Worm (Caenorhabditis elegans) whole organism, young adult: ENCODE data around the gene lurp-1.
A peak's percentile ranks its signal among the peaks of the same experiment; 100 is the strongest.

Experiments
- B0019.2 ChIP-seq: fragments of 200-800 bp; sonication (Bioruptor generic); conservative IDR thresholded peaks from 2 replicates; pipeline ENCODE4 v1.3.6; 2022; ENCODE audit warnings: missing genetic modification reagents, missing genetic modification characterization, missing compliant biosample characterization
- F10E7.11 ChIP-seq: sonication (generic microtip); optimal IDR thresholded peaks from 2 replicates; lab custom pipeline; 2017; ENCODE audit warnings: mild to moderate bottlenecking, missing genetic modification characterization, moderate library complexity, missing compliant biosample characterization
- F22D6.2 ChIP-seq: sonication (generic microtip); optimal IDR thresholded peaks from 2 replicates; lab custom pipeline; 2016; ENCODE audit warnings: mild to moderate bottlenecking, missing genetic modification characterization, missing compliant biosample characterization
- F33H1.4 ChIP-seq: fragments of 200-800 bp; sonication (Bioruptor generic); IDR thresholded peaks from 2 replicates; pipeline ENCODE4 v1.3.6; 2022; ENCODE audit warnings: missing genetic modification reagents, missing genetic modification characterization, missing compliant biosample characterization
- F55B11.4 ChIP-seq: sonication (generic microtip); optimal IDR thresholded peaks from 2 replicates; lab custom pipeline; 2016; ENCODE audit warnings: missing compliant biosample characterization, missing genetic modification characterization, borderline replicate concordance; ENCODE audit not compliant: insufficient read depth
- F57A8.1 ChIP-seq: fragments of 200-800 bp; sonication (Bioruptor generic); optimal IDR thresholded peaks from 2 replicates; lab custom pipeline; 2018; ENCODE audit warnings: mild to moderate bottlenecking, missing genetic modification characterization, moderate library complexity, missing compliant biosample characterization
- F57C9.4 ChIP-seq: sonication (generic microtip); optimal IDR thresholded peaks from 2 replicates; lab custom pipeline; 2017; ENCODE audit warnings: mild to moderate bottlenecking, missing genetic modification characterization, missing compliant biosample characterization
- K12H6.12 ChIP-seq: fragments of 200-800 bp; sonication (Bioruptor generic); optimal IDR thresholded peaks from 2 replicates; lab custom pipeline; 2018; ENCODE audit warnings: mild to moderate bottlenecking, missing genetic modification characterization, missing compliant biosample characterization
- Y53F4B.3 ChIP-seq: fragments of 200-800 bp; sonication (Bioruptor generic); IDR thresholded peaks from 2 replicates; pipeline ENCODE4 v1.3.6; 2022; ENCODE audit warnings: missing genetic modification reagents, missing genetic modification characterization, missing compliant biosample characterization
- Y79H2A.3 ChIP-seq: fragments of 200-800 bp; sonication (Bioruptor generic); conservative IDR thresholded peaks from 2 replicates; pipeline ENCODE4 v1.3.6; 2022; ENCODE audit warnings: missing genetic modification reagents, missing genetic modification characterization, missing compliant biosample characterization
- akir-1 ChIP-seq: fragments of 200-800 bp; sonication (Bioruptor generic); optimal IDR thresholded peaks from 2 replicates; lab custom pipeline; 2018; ENCODE audit warnings: mild to moderate bottlenecking, missing genetic modification characterization, moderate library complexity, missing compliant biosample characterization
- aptf-3 ChIP-seq: fragments of 200-800 bp; sonication (Bioruptor generic); IDR thresholded peaks from 2 replicates; pipeline ENCODE4 v1.3.6; 2022; ENCODE audit warnings: missing genetic modification characterization, missing compliant biosample characterization
- athp-1 ChIP-seq: sonication (generic microtip); optimal IDR thresholded peaks from 2 replicates; lab custom pipeline; 2017; ENCODE audit warnings: mild to moderate bottlenecking, missing genetic modification characterization, missing compliant biosample characterization
- attf-6 ChIP-seq: fragments of 200-800 bp; sonication (Bioruptor generic); IDR thresholded peaks from 2 replicates; pipeline ENCODE4 v1.3.6; 2022; ENCODE audit warnings: missing genetic modification reagents, missing genetic modification characterization, missing compliant biosample characterization
- bed-1 ChIP-seq: fragments of 200-800 bp; sonication (Bioruptor generic); IDR thresholded peaks from 2 replicates; pipeline ENCODE4 v1.3.6; 2022; ENCODE audit warnings: missing genetic modification reagents, missing genetic modification characterization, missing compliant biosample characterization
- bed-2 ChIP-seq: fragments of 200-800 bp; sonication (Bioruptor generic); IDR thresholded peaks from 2 replicates; pipeline ENCODE4 v1.3.6; 2022; ENCODE audit warnings: missing genetic modification reagents, missing genetic modification characterization, missing compliant biosample characterization
- ccch-3 ChIP-seq: fragments of 200-800 bp; sonication (Bioruptor generic); optimal IDR thresholded peaks from 2 replicates; lab custom pipeline; 2018; ENCODE audit warnings: mild to moderate bottlenecking, missing genetic modification characterization, missing compliant biosample characterization
- ceh-27 ChIP-seq: fragments of 200-800 bp; sonication (Bioruptor generic); optimal IDR thresholded peaks from 2 replicates; lab custom pipeline; 2018; ENCODE audit warnings: mild to moderate bottlenecking, missing genetic modification characterization, moderate library complexity, missing compliant biosample characterization
- ceh-40 ChIP-seq: fragments of 200-800 bp; sonication (Bioruptor generic); IDR thresholded peaks from 2 replicates; pipeline ENCODE4 v1.3.6; 2022; ENCODE audit warnings: missing genetic modification characterization, missing compliant biosample characterization
- ceh-79 ChIP-seq: sonication (generic microtip); optimal IDR thresholded peaks from 2 replicates; lab custom pipeline; 2017; ENCODE audit warnings: mild to moderate bottlenecking, missing genetic modification characterization, missing compliant biosample characterization
- egl-18 ChIP-seq: fragments of 200-800 bp; sonication (Bioruptor generic); IDR thresholded peaks from 2 replicates; pipeline ENCODE4 v1.3.6; 2022; ENCODE audit warnings: missing genetic modification reagents, missing genetic modification characterization, missing compliant biosample characterization
- egrh-3 ChIP-seq: fragments of 200-800 bp; sonication (Bioruptor generic); IDR thresholded peaks from 2 replicates; pipeline ENCODE4 v1.3.6; 2022; ENCODE audit warnings: missing genetic modification reagents, missing genetic modification characterization, missing compliant biosample characterization
- fkh-3 ChIP-seq: sonication (generic microtip); optimal IDR thresholded peaks from 2 replicates; lab custom pipeline; 2016; ENCODE audit warnings: mild to moderate bottlenecking, missing genetic modification characterization, missing compliant biosample characterization
- gei-17 ChIP-seq: fragments of 200-800 bp; sonication (Bioruptor generic); optimal IDR thresholded peaks from 2 replicates; lab custom pipeline; 2018; ENCODE audit warnings: mild to moderate bottlenecking, missing genetic modification characterization, missing compliant biosample characterization
- hlh-12 ChIP-seq: sonication (generic microtip); optimal IDR thresholded peaks from 2 replicates; lab custom pipeline; 2016; ENCODE audit warnings: missing genetic modification characterization, missing compliant biosample characterization
- hmg-1.2 ChIP-seq: fragments of 200-800 bp; sonication (Bioruptor generic); IDR thresholded peaks from 2 replicates; pipeline ENCODE4 v1.3.6; 2022; ENCODE audit warnings: missing genetic modification reagents, missing genetic modification characterization, missing compliant biosample characterization
- lag-1 ChIP-seq: fragments of 200-800 bp; sonication (Bioruptor generic); IDR thresholded peaks from 2 replicates; pipeline ENCODE4 v1.3.6; 2022; ENCODE audit warnings: missing genetic modification reagents, missing genetic modification characterization, missing compliant biosample characterization
- lin-35 ChIP-seq, 3 experiments: fragments of 150-350 bp in 2 of 3; sonication (generic microtip) in 1 of 3; optimal IDR thresholded peaks; 2 replicates each; lab custom pipeline; 2014 to 2018; ENCODE audit warnings: missing biosample characterization in 3 of 3, missing genetic modification characterization in 3 of 3, missing genetic modification reagents in 3 of 3
- lin-54 ChIP-seq: fragments of 200-800 bp; sonication (Bioruptor generic); optimal IDR thresholded peaks from 2 replicates; lab custom pipeline; 2018; ENCODE audit warnings: mild to moderate bottlenecking, missing genetic modification characterization, missing compliant biosample characterization
- madf-6 ChIP-seq: fragments of 200-800 bp; sonication (Bioruptor generic); IDR thresholded peaks from 2 replicates; pipeline ENCODE4 v1.3.6; 2022; ENCODE audit warnings: missing genetic modification reagents, missing genetic modification characterization, missing compliant biosample characterization
- mel-28 ChIP-seq: sonication (generic microtip); optimal IDR thresholded peaks from 2 replicates; lab custom pipeline; 2016; ENCODE audit warnings: borderline replicate concordance, mild to moderate bottlenecking, missing genetic modification characterization, missing compliant biosample characterization
- nfya-1 ChIP-seq: sonication (generic microtip); optimal IDR thresholded peaks from 2 replicates; lab custom pipeline; 2017; ENCODE audit warnings: antibody characterized with exemption, missing compliant biosample characterization, missing genetic modification characterization, borderline replicate concordance; ENCODE audit not compliant: insufficient read depth
- nhr-120 ChIP-seq: fragments of 200-800 bp; sonication (Bioruptor generic); IDR thresholded peaks from 2 replicates; pipeline ENCODE4 v1.3.6; 2022; ENCODE audit warnings: missing genetic modification characterization, missing compliant biosample characterization
- nhr-27 ChIP-seq: fragments of 200-800 bp; sonication (Bioruptor generic); optimal IDR thresholded peaks from 2 replicates; lab custom pipeline; 2018; ENCODE audit warnings: mild to moderate bottlenecking, missing genetic modification characterization, moderate library complexity, missing compliant biosample characterization
- nhr-90 ChIP-seq: sonication (generic microtip); optimal IDR thresholded peaks from 2 replicates; lab custom pipeline; 2016; ENCODE audit warnings: missing genotype, mild to moderate bottlenecking, missing genetic modification characterization, missing compliant biosample characterization
- pbrm-1 ChIP-seq: fragments of 200-800 bp; sonication (Bioruptor generic); IDR thresholded peaks from 2 replicates; pipeline ENCODE4 v1.3.6; 2022; ENCODE audit warnings: missing genetic modification reagents, missing genetic modification characterization, missing compliant biosample characterization
- rcor-1 ChIP-seq: fragments of 200-800 bp; sonication (Bioruptor generic); IDR thresholded peaks from 2 replicates; pipeline ENCODE4 v1.3.6; 2022; ENCODE audit warnings: missing genetic modification reagents, missing genetic modification characterization, missing compliant biosample characterization
- repo-1 ChIP-seq: sonication (generic microtip); optimal IDR thresholded peaks from 2 replicates; lab custom pipeline; 2017; ENCODE audit warnings: mild to moderate bottlenecking, missing genetic modification characterization, missing compliant biosample characterization
- rpc-1 ChIP-seq, 2 experiments: fragments of 150-350 bp in 1 of 2; sonication (generic microtip) in 1 of 2; optimal IDR thresholded peaks; 2 replicates each; lab custom pipeline; 2014 to 2018; ENCODE audit warnings: missing biosample characterization in 1 of 2, missing genetic modification characterization in 1 of 2, missing genetic modification reagents in 1 of 2, missing genotype in 1 of 2
- sdz-38 ChIP-seq: sonication (generic microtip); optimal IDR thresholded peaks from 2 replicates; lab custom pipeline; 2016; ENCODE audit warnings: missing genotype, missing genetic modification characterization, missing compliant biosample characterization
- sea-2 ChIP-seq: fragments of 200-800 bp; sonication (Bioruptor generic); IDR thresholded peaks from 2 replicates; pipeline ENCODE4 v1.3.6; 2022; ENCODE audit warnings: missing genetic modification characterization, missing compliant biosample characterization
- snpc-1.1 ChIP-seq: sonication (generic microtip); optimal IDR thresholded peaks from 2 replicates; lab custom pipeline; 2017; ENCODE audit warnings: missing genetic modification characterization, mild to moderate bottlenecking, missing compliant biosample characterization, antibody characterized with exemption, moderate library complexity, missing genotype, missing genetic modification reagents; ENCODE audit not compliant: insufficient read depth
- somi-1 ChIP-seq: fragments of 200-800 bp; sonication (Bioruptor generic); optimal IDR thresholded peaks from 2 replicates; lab custom pipeline; 2018; ENCODE audit warnings: mild to moderate bottlenecking, missing genetic modification characterization, missing compliant biosample characterization
- tlf-1 ChIP-seq: fragments of 200-800 bp; sonication (Bioruptor generic); optimal IDR thresholded peaks from 2 replicates; lab custom pipeline; 2018; ENCODE audit warnings: mild to moderate bottlenecking, missing genetic modification characterization, missing compliant biosample characterization
- xnd-1 ChIP-seq: sonication (generic microtip); optimal IDR thresholded peaks from 2 replicates; lab custom pipeline; 2016; ENCODE audit warnings: missing genotype, missing genetic modification reagents, missing genetic modification characterization, missing compliant biosample characterization
- zfh-2 ChIP-seq: fragments of 200-800 bp; sonication (Bioruptor generic); conservative IDR thresholded peaks from 2 replicates; pipeline ENCODE4 v1.3.6; 2022; ENCODE audit warnings: missing genetic modification reagents, missing genetic modification characterization, missing compliant biosample characterization
- ztf-22 ChIP-seq: fragments of 200-800 bp; sonication (Bioruptor generic); optimal IDR thresholded peaks from 2 replicates; lab custom pipeline; 2018; ENCODE audit warnings: mild to moderate bottlenecking, missing genetic modification characterization, moderate library complexity, missing compliant biosample characterization
- ztf-26 ChIP-seq: sonication (generic microtip); optimal IDR thresholded peaks from 2 replicates; lab custom pipeline; 2017; ENCODE audit warnings: missing genetic modification characterization, missing compliant biosample characterization
- ztf-3 ChIP-seq: fragments of 200-800 bp; sonication (Bioruptor generic); optimal IDR thresholded peaks from 2 replicates; lab custom pipeline; 2018; ENCODE audit warnings: mild to moderate bottlenecking, missing genetic modification characterization, missing compliant biosample characterization

The lurp-1 gene

DNA sequence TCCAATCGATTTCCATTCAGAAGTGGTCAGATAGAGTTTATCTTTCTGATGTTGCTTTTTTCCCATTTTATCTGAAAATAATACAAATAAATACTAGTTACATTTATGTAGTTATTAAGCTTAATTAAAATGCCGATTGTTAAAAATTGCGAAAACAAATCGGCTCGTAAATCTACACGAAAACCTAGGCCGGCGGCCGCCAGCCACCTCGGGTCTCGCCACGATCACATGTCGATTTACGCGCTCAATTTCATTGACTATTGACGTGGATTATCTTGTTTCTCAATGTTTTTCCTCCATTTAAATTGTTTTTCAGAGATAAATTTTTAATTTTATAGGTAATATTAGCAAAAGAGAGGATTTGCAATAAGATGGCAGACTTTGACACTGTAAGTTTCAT, 8.2 kb upstream of the lurp-1 start, which contains the start of the genes cyn-4 and copz-1 (continued):
- no peak for TF ChIP-seq F57A8.1 (GFP tag; lab: Kevin White, UChicago)
- peak; percentile 86 for TF ChIP-seq ceh-27 (GFP tag; lab: Kevin White, UChicago)
- no peak for TF ChIP-seq somi-1
- no peak for TF ChIP-seq rpc-1 (optimal IDR thresholded peaks at IDR 0.05; lab: Kevin White, UChicago)
- no peak for TF ChIP-seq rpc-1 (tag; optimal IDR thresholded peaks at IDR 0.05; lab: Kevin White, UChicago)
- TF ChIP-seq nfya-1: no peak
- 0 out of 2 replicates have a peak, but pooled peaks have one; percentile 14 for TF ChIP-seq egrh-3
- peak; percentile 59 for TF ChIP-seq lin-54 (GFP tag; lab: Kevin White, UChicago)
- TF ChIP-seq F57C9.4: no peak
- TF ChIP-seq repo-1 (tag; lab: Kevin White, UChicago): no peak
- TF ChIP-seq Y53F4B.3 (GFP tag; lab: Robert Waterston, UW): no peak
- TF ChIP-seq attf-6 (GFP tag; lab: Robert Waterston, UW): no peak
- TF ChIP-seq lag-1 (GFP tag; lab: Robert Waterston, UW): no peak
- TF ChIP-seq mel-28 (tag; lab: Kevin White, UChicago): no peak
- no peak for TF ChIP-seq ceh-79 (tag; lab: Kevin White, UChicago)
- TF ChIP-seq aptf-3: no peak
- TF ChIP-seq Y79H2A.3 (GFP tag; lab: Robert Waterston, UW): no peak
- TF ChIP-seq gei-17 (GFP tag; lab: Kevin White, UChicago): no peak
- TF ChIP-seq F22D6.2 (tag; lab: Kevin White, UChicago): no peak
- TF ChIP-seq ceh-40 (GFP tag; lab: Robert Waterston, UW): no peak
- no peak for TF ChIP-seq F10E7.11 (tag; lab: Kevin White, UChicago)
- TF ChIP-seq pbrm-1: no peak
- no peak for TF ChIP-seq nhr-90 (tag; lab: Kevin White, UChicago)
- peak; percentile 75; the same call in 1 of the 2 replicates for TF ChIP-seq madf-6 (GFP tag; lab: Robert Waterston, UW)
- peak; percentile 47 for TF ChIP-seq K12H6.12 (tag; lab: Kevin White, UChicago)
- no peak for TF ChIP-seq akir-1 (GFP tag; lab: Kevin White, UChicago)
- no peak for TF ChIP-seq hmg-1.2 (GFP tag; lab: Robert Waterston, UW)
- no peak for TF ChIP-seq ztf-26 (tag; lab: Kevin White, UChicago)
- TF ChIP-seq fkh-3 (tag; lab: Kevin White, UChicago): no peak
- TF ChIP-seq zfh-2 (GFP tag; lab: Robert Waterston, UW): no peak
- TF ChIP-seq B0019.2 (GFP tag; lab: Robert Waterston, UW): peak; percentile 84
- TF ChIP-seq lin-35 (GFP tag; optimal IDR thresholded peaks at IDR 0.05; lab: Kevin White, UChicago): peak in 1 of 3 experiments; percentile 60
- 0 out of 2 replicates have a peak, but pooled peaks have one; percentile 56 for TF ChIP-seq bed-2 (GFP tag; lab: Robert Waterston, UW)
- no peak for TF ChIP-seq nhr-27 (tag; lab: Kevin White, UChicago)
- TF ChIP-seq ztf-22 (GFP tag; lab: Kevin White, UChicago): no peak
- no peak for TF ChIP-seq sdz-38
- no peak for TF ChIP-seq sea-2
- no peak for TF ChIP-seq hlh-12
- peak; percentile 93 for TF ChIP-seq F33H1.4 (GFP tag; lab: Robert Waterston, UW)
- TF ChIP-seq xnd-1 (tag; lab: Kevin White, UChicago): peak; percentile 34
- no peak for TF ChIP-seq snpc-1.1 (tag; lab: Kevin White, UChicago)
- no peak for TF ChIP-seq ztf-3
- TF ChIP-seq rcor-1 (GFP tag; lab: Robert Waterston, UW): peak; percentile 43; the same call in 1 of the 2 replicates
- TF ChIP-seq ccch-3 (GFP tag; lab: Kevin White, UChicago): no peak
- TF ChIP-seq athp-1 (tag; lab: Kevin White, UChicago): peak; percentile 87
- no peak for TF ChIP-seq nhr-120 (GFP tag; lab: Robert Waterston, UW)
- no peak for TF ChIP-seq egl-18 (GFP tag; lab: Robert Waterston, UW)
- no peak for TF ChIP-seq F55B11.4
- TF ChIP-seq bed-1: no peak
- no peak for TF ChIP-seq tlf-1 (GFP tag; lab: Kevin White, UChicago)
